Fruit fly (Drosophila melanogaster) whole organism, embryonic: ENCODE data around the gene CG7432.

ENCODE experiments used
- Ada2b ChIP-seq: fragments of 200-800 bp; sonication (Bioruptor generic); IDR thresholded peaks from 2 replicates; pipeline ENCODE4 v1.3.6; 2022; ENCODE audit warnings: missing biosample characterization, missing genetic modification characterization
- CG10267 ChIP-seq: fragments of 200-800 bp; sonication (Bioruptor generic); optimal IDR thresholded peaks from 2 replicates; lab custom pipeline; 2018; ENCODE audit warnings: missing biosample characterization, mild to moderate bottlenecking, missing genetic modification characterization, moderate library complexity
- CG10431 ChIP-seq: fragments of 200-800 bp; sonication (Bioruptor generic); optimal IDR thresholded peaks from 3 replicates; lab custom pipeline; 2018; ENCODE audit warnings: missing biosample characterization, mild to moderate bottlenecking, missing genetic modification characterization
- CG10565 ChIP-seq: fragments of 200-800 bp; sonication (Bioruptor generic); optimal IDR thresholded peaks from 3 replicates; lab custom pipeline; 2016; ENCODE audit warnings: missing biosample characterization, mild to moderate bottlenecking, missing genetic modification characterization
- CG12104 ChIP-seq: fragments of 200-800 bp; sonication (Bioruptor generic); optimal IDR thresholded peaks from 3 replicates; lab custom pipeline; 2016; ENCODE audit warnings: missing biosample characterization, missing genetic modification characterization
- CG12155 ChIP-seq: fragments of 200-800 bp; sonication (Bioruptor generic); optimal IDR thresholded peaks from 3 replicates; lab custom pipeline; 2016; ENCODE audit warnings: missing biosample characterization, missing genetic modification characterization
- CG12769 ChIP-seq: fragments of 200-800 bp; sonication (Bioruptor generic); optimal IDR thresholded peaks from 2 replicates; lab custom pipeline; 2019; ENCODE audit warnings: missing biosample characterization, mild to moderate bottlenecking, missing genetic modification characterization, moderate library complexity
- CG13287 ChIP-seq: fragments of 200-800 bp; sonication (Bioruptor generic); IDR thresholded peaks from 2 replicates; pipeline ENCODE4 v1.3.6; 2022; ENCODE audit warnings: missing biosample characterization, missing genetic modification characterization; ENCODE audit not compliant: partially characterized antibody
- CG15269 ChIP-seq: fragments of 200-800 bp; sonication (Bioruptor generic); optimal IDR thresholded peaks from 2 replicates; lab custom pipeline; 2018; ENCODE audit warnings: missing biosample characterization, mild to moderate bottlenecking, missing genetic modification characterization, moderate library complexity
- CG17912 ChIP-seq: fragments of 200-800 bp; sonication (Bioruptor generic); optimal IDR thresholded peaks from 2 replicates; lab custom pipeline; 2018; ENCODE audit warnings: missing biosample characterization, mild to moderate bottlenecking, missing genetic modification characterization
- CG1792 ChIP-seq: fragments of 200-800 bp; sonication (Bioruptor generic); optimal IDR thresholded peaks from 2 replicates; lab custom pipeline; 2016; ENCODE audit warnings: missing biosample characterization, missing genetic modification characterization
- CG3847 ChIP-seq: fragments of 200-800 bp; sonication (Bioruptor generic); IDR thresholded peaks from 2 replicates; pipeline ENCODE4 v1.3.6; 2022; ENCODE audit warnings: missing biosample characterization, missing genetic modification characterization
- CG4282 ChIP-seq: fragments of 200-800 bp; sonication (Bioruptor generic); optimal IDR thresholded peaks from 2 replicates; lab custom pipeline; 2016; ENCODE audit warnings: missing biosample characterization, missing genetic modification characterization
- CG5245 ChIP-seq: fragments of 200-800 bp; sonication (Bioruptor generic); optimal IDR thresholded peaks from 3 replicates; lab custom pipeline; 2016; ENCODE audit warnings: missing biosample characterization, missing genetic modification characterization
- CG6683 ChIP-seq: fragments of 200-800 bp; sonication (Bioruptor generic); optimal IDR thresholded peaks from 2 replicates; lab custom pipeline; 2017; ENCODE audit warnings: missing biosample characterization, mild to moderate bottlenecking, missing genetic modification characterization, missing genetic modification reagents
- CG7987 ChIP-seq: fragments of 200-800 bp; sonication (Bioruptor generic); optimal IDR thresholded peaks from 2 replicates; lab custom pipeline; 2018; ENCODE audit warnings: missing biosample characterization, mild to moderate bottlenecking, missing genetic modification characterization, moderate library complexity
- Doc2 ChIP-seq: fragments of 200-800 bp; sonication (Bioruptor generic); IDR thresholded peaks from 2 replicates; pipeline ENCODE4 v1.3.6; 2022; ENCODE audit warnings: missing biosample characterization, missing genetic modification characterization
- Dp ChIP-seq: fragments of 200-800 bp; sonication (Bioruptor generic); optimal IDR thresholded peaks from 2 replicates; lab custom pipeline; 2018; ENCODE audit warnings: missing biosample characterization, mild to moderate bottlenecking, missing genetic modification characterization, moderate library complexity
- Elba2 ChIP-seq: fragments of 200-800 bp; sonication (Bioruptor generic); optimal IDR thresholded peaks from 3 replicates; lab custom pipeline; 2016; ENCODE audit warnings: missing biosample characterization, missing genetic modification characterization
- HLH54F ChIP-seq: fragments of 200-800 bp; sonication (Bioruptor generic); optimal IDR thresholded peaks from 3 replicates; lab custom pipeline; 2016; ENCODE audit warnings: missing biosample characterization, missing genetic modification characterization
- MESR4 ChIP-seq: fragments of 200-800 bp; sonication (Bioruptor generic); optimal IDR thresholded peaks from 2 replicates; lab custom pipeline; 2018; ENCODE audit warnings: missing biosample characterization, mild to moderate bottlenecking, missing genetic modification characterization, moderate library complexity
- MTF-1 ChIP-seq: fragments of 200-800 bp; sonication (Bioruptor generic); optimal IDR thresholded peaks from 2 replicates; lab custom pipeline; 2018; ENCODE audit warnings: missing biosample characterization, mild to moderate bottlenecking, missing genetic modification characterization, borderline replicate concordance
- NK7.1 ChIP-seq: fragments of 200-800 bp; sonication (Bioruptor generic); optimal IDR thresholded peaks from 3 replicates; lab custom pipeline; 2016; ENCODE audit warnings: missing biosample characterization, missing genetic modification characterization
- Spps ChIP-seq: fragments of 200-800 bp; sonication (Bioruptor generic); optimal IDR thresholded peaks from 2 replicates; lab custom pipeline; 2018; ENCODE audit warnings: missing biosample characterization, mild to moderate bottlenecking, missing genetic modification characterization
- Sry-β ChIP-seq: fragments of 200-800 bp; sonication (Bioruptor generic); optimal IDR thresholded peaks from 2 replicates; lab custom pipeline; 2018; ENCODE audit warnings: missing biosample characterization, mild to moderate bottlenecking, missing genetic modification characterization, moderate library complexity
- Sry-δ ChIP-seq: fragments of 200-800 bp; sonication (Bioruptor generic); optimal IDR thresholded peaks from 2 replicates; lab custom pipeline; 2016; ENCODE audit warnings: missing biosample characterization, missing genetic modification characterization
- ara ChIP-seq: fragments of 200-800 bp; sonication (Bioruptor generic); IDR thresholded peaks from 2 replicates; pipeline ENCODE4 v1.3.6; 2022; ENCODE audit warnings: missing biosample characterization, missing genetic modification characterization
- bbx ChIP-seq: fragments of 200-800 bp; sonication (Bioruptor generic); IDR thresholded peaks from 2 replicates; pipeline ENCODE4 v1.3.6; 2022; ENCODE audit warnings: missing biosample characterization, missing genetic modification characterization; ENCODE audit not compliant: partially characterized antibody
- chn ChIP-seq: fragments of 200-800 bp; sonication (Bioruptor generic); optimal IDR thresholded peaks from 2 replicates; lab custom pipeline; 2016; ENCODE audit warnings: missing biosample characterization, missing genetic modification characterization
- jigr1 ChIP-seq: fragments of 200-800 bp; sonication (Bioruptor generic); IDR thresholded peaks from 3 replicates; pipeline ENCODE4 v1.3.6; 2022; ENCODE audit warnings: missing biosample characterization, missing genetic modification characterization
- kni ChIP-seq: fragments of 200-800 bp; sonication (Bioruptor generic); optimal IDR thresholded peaks from 3 replicates; lab custom pipeline; 2017; ENCODE audit warnings: mild to moderate bottlenecking, missing biosample characterization, missing genetic modification reagents, missing genetic modification characterization
- lbe ChIP-seq: fragments of 200-800 bp; sonication (Bioruptor generic); optimal IDR thresholded peaks from 2 replicates; lab custom pipeline; 2016; ENCODE audit warnings: missing biosample characterization, mild to moderate bottlenecking, missing genetic modification characterization
- nerfin-1 ChIP-seq: fragments of 200-800 bp; sonication (Bioruptor generic); optimal IDR thresholded peaks from 3 replicates; lab custom pipeline; 2019; ENCODE audit warnings: missing biosample characterization, mild to moderate bottlenecking, missing genetic modification characterization, moderate library complexity
- pfk ChIP-seq: fragments of 200-800 bp; sonication (Bioruptor generic); optimal IDR thresholded peaks from 2 replicates; lab custom pipeline; 2018; ENCODE audit warnings: missing biosample characterization, mild to moderate bottlenecking, missing genetic modification characterization, moderate library complexity
- pho ChIP-seq: fragments of 200-800 bp; sonication (Bioruptor generic); optimal IDR thresholded peaks from 2 replicates; lab custom pipeline; 2016; ENCODE audit warnings: missing biosample characterization, missing genetic modification characterization
- seq ChIP-seq: fragments of 200-800 bp; sonication (Bioruptor generic); IDR thresholded peaks from 2 replicates; pipeline ENCODE4 v1.3.6; 2022; ENCODE audit warnings: missing biosample characterization, missing genetic modification characterization
- slp2 ChIP-seq: fragments of 200-800 bp; sonication (Bioruptor generic); optimal IDR thresholded peaks from 2 replicates; lab custom pipeline; 2016; ENCODE audit warnings: missing biosample characterization, missing genetic modification characterization
- stwl ChIP-seq: fragments of 200-800 bp; sonication (Bioruptor generic); optimal IDR thresholded peaks from 3 replicates; lab custom pipeline; 2018; ENCODE audit warnings: missing biosample characterization, mild to moderate bottlenecking, missing genetic modification characterization, moderate library complexity
- tap ChIP-seq: fragments of 200-800 bp; optimal IDR thresholded peaks from 3 replicates; lab custom pipeline; 2019; ENCODE audit warnings: missing biosample characterization, mild to moderate bottlenecking, missing genetic modification characterization, moderate library complexity
- tna ChIP-seq: fragments of 200-800 bp; sonication (Bioruptor generic); IDR thresholded peaks from 2 replicates; pipeline ENCODE4 v1.3.6; 2022; ENCODE audit warnings: missing biosample characterization, missing genetic modification characterization; ENCODE audit not compliant: partially characterized antibody

CG7432 gene

DNA sequence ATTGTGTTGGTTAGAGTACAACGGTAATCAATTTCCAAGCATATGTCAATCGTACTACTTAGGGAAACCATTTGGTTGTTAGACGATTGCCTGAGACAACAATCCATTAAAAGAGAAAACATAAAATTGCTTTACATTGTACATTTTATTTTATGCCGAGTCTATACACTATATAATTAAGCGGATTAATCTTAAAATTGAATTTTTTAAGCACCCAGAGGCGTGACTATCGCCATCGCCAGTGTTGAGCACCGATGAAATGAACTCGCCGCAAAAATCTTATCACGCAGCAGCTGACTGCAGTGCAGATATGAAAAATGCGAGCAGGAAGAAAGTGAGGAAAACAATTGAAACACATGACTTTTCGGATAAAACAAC, 21.9 kb upstream of the CG7432 start (continued):
- TF ChIP-seq pho, result no peak
- no peak for TF ChIP-seq CG12769 (tag; lab: Kevin White, UChicago)
- no peak for TF ChIP-seq CG12104 (GFP tag; lab: Kevin White, UChicago)
- no peak for TF ChIP-seq CG10431 (GFP tag; lab: Kevin White, UChicago)
- TF ChIP-seq Sry-β (GFP tag; lab: Kevin White, UChicago), result no peak
- TF ChIP-seq CG5245 (GFP tag; lab: Kevin White, UChicago), result no peak
- peak; percentile 57 for TF ChIP-seq Sry-δ (GFP tag; lab: Kevin White, UChicago)
- TF ChIP-seq CG6683 (GFP tag; lab: Kevin White, UChicago), result no peak
- peak; percentile 88 for TF ChIP-seq bbx (GFP tag; lab: Robert Waterston, UW)
- peak; percentile 76 for TF ChIP-seq CG12155 (GFP tag; lab: Kevin White, UChicago)
- peak; percentile 41 for TF ChIP-seq lbe
- no peak for TF ChIP-seq CG7987 (GFP tag; lab: Kevin White, UChicago)
- 0 out of 2 replicates have a peak, but pooled peaks have one; percentile 12 for TF ChIP-seq CG3847 (GFP tag; lab: Robert Waterston, UW)
- peak; percentile 47 for TF ChIP-seq Dp
- no peak for TF ChIP-seq pfk
- no peak for TF ChIP-seq chn (GFP tag; lab: Kevin White, UChicago)
- TF ChIP-seq tna, result peak; percentile 36
- no peak for TF ChIP-seq CG17912
- no peak for TF ChIP-seq MESR4 (GFP tag; lab: Kevin White, UChicago)
- TF ChIP-seq stwl (tag; lab: Kevin White, UChicago), result peak; percentile 97
- no peak for TF ChIP-seq Elba2
- no peak for TF ChIP-seq Ada2b (GFP tag; lab: Robert Waterston, UW)
- TF ChIP-seq MTF-1 (GFP tag; lab: Kevin White, UChicago), result no peak
- TF ChIP-seq ara (GFP tag; lab: Robert Waterston, UW), result no peak
- no peak for TF ChIP-seq CG1792 (GFP tag; lab: Kevin White, UChicago)
- no peak for TF ChIP-seq tap (tag; lab: Kevin White, UChicago)
- TF ChIP-seq CG10565, result no peak
- no peak for TF ChIP-seq CG4282 (GFP tag; lab: Kevin White, UChicago)
- no peak for TF ChIP-seq NK7.1 (GFP tag; lab: Kevin White, UChicago)
- TF ChIP-seq nerfin-1 (tag; lab: Kevin White, UChicago), result no peak
- no peak for TF ChIP-seq Spps (tag; lab: Kevin White, UChicago)
- TF ChIP-seq CG13287 (GFP tag; lab: Robert Waterston, UW), result peak; percentile 80
- TF ChIP-seq slp2, result no peak
- no peak for TF ChIP-seq seq (GFP tag; lab: Robert Waterston, UW)
- no peak for TF ChIP-seq CG15269 (tag; lab: Kevin White, UChicago)
- no peak for TF ChIP-seq HLH54F (GFP tag; lab: Kevin White, UChicago)
- no peak for TF ChIP-seq jigr1
- TF ChIP-seq Doc2 (GFP tag; lab: Robert Waterston, UW), result no peak
- peak; percentile 87 for TF ChIP-seq CG10267 (tag; lab: Kevin White, UChicago)
- TF ChIP-seq kni (GFP tag; lab: Kevin White, UChicago), result no peak
